Worm (Caenorhabditis elegans) whole organism, L2 larva: ENCODE data around the gene let-765.

Experiments used
- C34F6.9 ChIP-seq: fragments of 150-350 bp; optimal IDR thresholded peaks from 2 replicates; lab custom pipeline; 2014; ENCODE audit warnings: missing biosample characterization, missing genetic modification characterization
- F13H6.1 ChIP-seq: sonication (generic microtip); optimal IDR thresholded peaks from 2 replicates; lab custom pipeline; 2016; ENCODE audit warnings: missing genetic modification characterization, missing compliant biosample characterization
- R02D3.7 ChIP-seq: fragments of 150-350 bp; optimal IDR thresholded peaks from 2 replicates; lab custom pipeline; 2014; ENCODE audit warnings: missing biosample characterization, missing genetic modification characterization
- Y55F3AM.14 ChIP-seq: fragments of 200-800 bp; sonication (Bioruptor generic); optimal IDR thresholded peaks from 2 replicates; lab custom pipeline; 2018; ENCODE audit warnings: mild to moderate bottlenecking, missing genetic modification characterization, missing compliant biosample characterization
- ZK546.5 ChIP-seq: sonication (generic microtip); optimal IDR thresholded peaks from 2 replicates; lab custom pipeline; 2017; ENCODE audit warnings: missing biosample characterization, missing genetic modification characterization
- alr-1 ChIP-seq: fragments of 150-350 bp; optimal IDR thresholded peaks from 2 replicates; lab custom pipeline; 2014; ENCODE audit warnings: missing biosample characterization, missing genetic modification characterization
- aly-2 ChIP-seq: fragments of 150-350 bp; optimal IDR thresholded peaks from 2 replicates; lab custom pipeline; 2014; ENCODE audit warnings: missing biosample characterization, missing genetic modification characterization
- ama-1 ChIP-seq: fragments of 150-350 bp; optimal IDR thresholded peaks from 2 replicates; lab custom pipeline; 2018; ENCODE audit warnings: inconsistent platforms
- blmp-1 ChIP-seq: sonication (generic microtip); optimal IDR thresholded peaks from 2 replicates; lab custom pipeline; 2017; ENCODE audit warnings: missing genetic modification characterization, mild to moderate bottlenecking, missing compliant biosample characterization, antibody characterized with exemption, moderate library complexity; ENCODE audit not compliant: insufficient read depth
- ceh-16 ChIP-seq: fragments of 150-350 bp; optimal IDR thresholded peaks from 2 replicates; lab custom pipeline; 2014; ENCODE audit warnings: missing biosample characterization, missing genetic modification characterization
- ceh-82 ChIP-seq: fragments of 150-350 bp; optimal IDR thresholded peaks from 2 replicates; lab custom pipeline; 2014; ENCODE audit warnings: missing biosample characterization, missing genetic modification characterization
- crh-2 ChIP-seq: sonication (generic microtip); optimal IDR thresholded peaks from 2 replicates; lab custom pipeline; 2017; ENCODE audit warnings: missing biosample characterization, missing genetic modification characterization
- dmd-4 ChIP-seq: sonication (generic microtip); optimal IDR thresholded peaks from 2 replicates; lab custom pipeline; 2017; ENCODE audit warnings: missing biosample characterization, missing genetic modification characterization
- egl-27 ChIP-seq: sonication (generic microtip); optimal IDR thresholded peaks from 3 replicates; lab custom pipeline; 2017; ENCODE audit warnings: missing biosample characterization, missing genetic modification reagents, missing genetic modification characterization
- elt-1 ChIP-seq: fragments of 150-350 bp; optimal IDR thresholded peaks from 2 replicates; lab custom pipeline; 2014; ENCODE audit warnings: missing biosample characterization, missing genetic modification characterization
- elt-3 ChIP-seq: sonication (generic microtip); optimal IDR thresholded peaks from 2 replicates; lab custom pipeline; 2017; ENCODE audit warnings: missing biosample characterization, missing genetic modification characterization
- fos-1 ChIP-seq: fragments of 150-350 bp; optimal IDR thresholded peaks from 2 replicates; lab custom pipeline; 2014; ENCODE audit warnings: missing biosample characterization, missing genetic modification characterization
- gmeb-1 ChIP-seq: fragments of 150-350 bp; optimal IDR thresholded peaks from 2 replicates; lab custom pipeline; 2014; ENCODE audit warnings: missing biosample characterization, missing genetic modification characterization
- lin-11 ChIP-seq: fragments of 150-350 bp; sonication (generic microtip); optimal IDR thresholded peaks from 2 replicates; lab custom pipeline; 2014; ENCODE audit warnings: missing biosample characterization, missing genetic modification characterization, inconsistent platforms, mixed read lengths
- lin-13 ChIP-seq: fragments of 150-350 bp; optimal IDR thresholded peaks from 2 replicates; lab custom pipeline; 2014; ENCODE audit warnings: missing biosample characterization, missing genetic modification reagents, missing genetic modification characterization
- lin-39 ChIP-seq: fragments of 150-350 bp; optimal IDR thresholded peaks from 2 replicates; lab custom pipeline; 2014; ENCODE audit warnings: missing biosample characterization, missing genetic modification reagents, missing genetic modification characterization
- lsy-2 ChIP-seq, 2 experiments: fragments of 150-350 bp in 1 of 2; sonication (generic microtip) in 1 of 2; optimal IDR thresholded peaks; 2 replicates each; lab custom pipeline; 2014 to 2017; ENCODE audit warnings: missing biosample characterization in 2 of 2, missing genetic modification characterization in 2 of 2
- mab-5 ChIP-seq: fragments of 150-350 bp; optimal IDR thresholded peaks from 2 replicates; lab custom pipeline; 2014; ENCODE audit warnings: missing biosample characterization, missing genetic modification characterization
- mbf-1 ChIP-seq: sonication (generic microtip); optimal IDR thresholded peaks from 2 replicates; lab custom pipeline; 2017; ENCODE audit warnings: missing biosample characterization, missing genetic modification characterization
- mdl-1 ChIP-seq, 2 experiments: fragments of 150-350 bp in 1 of 2; sonication (generic microtip) in 1 of 2; optimal IDR thresholded peaks; 2 replicates each; lab custom pipeline; 2017; ENCODE audit warnings: missing biosample characterization in 2 of 2, missing genetic modification characterization in 2 of 2
- nhr-10 ChIP-seq: sonication (generic microtip); optimal IDR thresholded peaks from 2 replicates; lab custom pipeline; 2017; ENCODE audit warnings: missing biosample characterization, missing genetic modification characterization
- nhr-11 ChIP-seq: fragments of 150-350 bp; optimal IDR thresholded peaks from 2 replicates; lab custom pipeline; 2014; ENCODE audit warnings: missing biosample characterization, missing genetic modification characterization
- nhr-12 ChIP-seq: fragments of 150-350 bp; optimal IDR thresholded peaks from 2 replicates; lab custom pipeline; 2014; ENCODE audit warnings: missing biosample characterization, missing genetic modification characterization
- nhr-129 ChIP-seq: fragments of 150-350 bp; optimal IDR thresholded peaks from 2 replicates; lab custom pipeline; 2014; ENCODE audit warnings: missing biosample characterization, missing genetic modification characterization
- nhr-21 ChIP-seq: fragments of 150-350 bp; optimal IDR thresholded peaks from 2 replicates; lab custom pipeline; 2014; ENCODE audit warnings: missing biosample characterization, missing genetic modification characterization
- nhr-237 ChIP-seq: fragments of 150-350 bp; optimal IDR thresholded peaks from 2 replicates; lab custom pipeline; 2014; ENCODE audit warnings: missing biosample characterization, missing genetic modification characterization
- nhr-25 ChIP-seq: fragments of 150-350 bp; sonication (generic microtip); optimal IDR thresholded peaks from 3 replicates; lab custom pipeline; 2014; ENCODE audit warnings: missing biosample characterization, missing genetic modification characterization
- nhr-6 ChIP-seq: fragments of 150-350 bp; optimal IDR thresholded peaks from 2 replicates; lab custom pipeline; 2014; ENCODE audit warnings: missing biosample characterization, missing genetic modification characterization
- nhr-77 ChIP-seq: fragments of 150-350 bp; optimal IDR thresholded peaks from 2 replicates; lab custom pipeline; 2014; ENCODE audit warnings: missing biosample characterization, missing genetic modification characterization
- sem-4 ChIP-seq: fragments of 150-350 bp; optimal IDR thresholded peaks from 2 replicates; lab custom pipeline; 2014; ENCODE audit warnings: missing biosample characterization, missing genetic modification reagents, missing genetic modification characterization
- skn-1 ChIP-seq: sonication (generic microtip); optimal IDR thresholded peaks from 2 replicates; lab custom pipeline; 2017; ENCODE audit warnings: missing biosample characterization, missing genetic modification characterization
- sma-3 ChIP-seq: sonication (generic microtip); optimal IDR thresholded peaks from 2 replicates; lab custom pipeline; 2016; ENCODE audit warnings: missing genetic modification reagents, missing genetic modification characterization, missing compliant biosample characterization
- sma-9 ChIP-seq, 2 experiments: fragments of 150-350 bp in 1 of 2; sonication (generic microtip) in 1 of 2; optimal IDR thresholded peaks; 2 replicates each; lab custom pipeline; 2014 to 2016; ENCODE audit warnings: missing genetic modification characterization in 2 of 2, mild to moderate bottlenecking in 1 of 2, missing biosample characterization in 1 of 2, missing compliant biosample characterization in 1 of 2, missing genetic modification reagents in 1 of 2, moderate library complexity in 1 of 2
- snpc-4 ChIP-seq: fragments of 150-350 bp; optimal IDR thresholded peaks from 2 replicates; lab custom pipeline; 2014; ENCODE audit warnings: missing biosample characterization, missing genetic modification characterization
- unc-55 ChIP-seq: fragments of 150-350 bp; sonication (generic microtip); optimal IDR thresholded peaks from 3 replicates; lab custom pipeline; 2014; ENCODE audit warnings: missing biosample characterization, missing genetic modification reagents, missing genetic modification characterization
- unc-62 ChIP-seq: fragments of 150-350 bp; optimal IDR thresholded peaks from 2 replicates; lab custom pipeline; 2014; ENCODE audit warnings: missing biosample characterization, missing genetic modification reagents, missing genetic modification characterization
- ztf-1 ChIP-seq: fragments of 200-800 bp; sonication (Bioruptor generic); conservative IDR thresholded peaks from 2 replicates; pipeline ENCODE4 v1.3.6; 2022; ENCODE audit warnings: missing genetic modification characterization, missing compliant biosample characterization
- ztf-4 ChIP-seq: fragments of 150-350 bp; optimal IDR thresholded peaks from 2 replicates; lab custom pipeline; 2014; ENCODE audit warnings: missing biosample characterization, missing genetic modification characterization

let-765 gene

ce11 chrIII:6625317-6625716, 24.3 kb upstream of the let-765 start:
- no peak for TF ChIP-seq ZK546.5 (tag; lab: Kevin White, UChicago)
- no peak for TF ChIP-seq sem-4 (tag; lab: Kevin White, UChicago)
- TF ChIP-seq lin-11 (tag; lab: Kevin White, UChicago), result peak; percentile 27
- TF ChIP-seq lsy-2 (tag; optimal IDR thresholded peaks at IDR 0.05; lab: Kevin White, UChicago), result peak in 1 of 2 experiments; percentile 78
- TF ChIP-seq mab-5 (tag; lab: Kevin White, UChicago), result no peak
- peak; percentile 9 for TF ChIP-seq sma-9 (GFP tag; optimal IDR thresholded peaks at IDR 0.05; lab: Kevin White, UChicago)
- TF ChIP-seq sma-9 (tag; optimal IDR thresholded peaks at IDR 0.05; lab: Kevin White, UChicago), result no peak
- TF ChIP-seq nhr-6, result no peak
- TF ChIP-seq unc-55 (GFP tag; lab: Kevin White, UChicago), result peak; percentile 75
- peak; percentile 10 for TF ChIP-seq nhr-25 (tag; lab: Kevin White, UChicago)
- peak; percentile 13 for TF ChIP-seq fos-1 (tag; lab: Kevin White, UChicago)
- TF ChIP-seq sma-3, result peak; percentile 5
- peak; percentile 68 for TF ChIP-seq C34F6.9 (tag; lab: Kevin White, UChicago)
- TF ChIP-seq blmp-1 (tag; lab: Kevin White, UChicago), result no peak
- no peak for TF ChIP-seq ceh-16 (tag; lab: Kevin White, UChicago)
- TF ChIP-seq alr-1 (tag; lab: Kevin White, UChicago), result no peak
- TF ChIP-seq snpc-4 (tag; lab: Kevin White, UChicago), result no peak
- no peak for TF ChIP-seq skn-1 (tag; lab: Kevin White, UChicago)
- no peak for TF ChIP-seq Y55F3AM.14 (GFP tag; lab: Kevin White, UChicago)
- peak; percentile 6 for TF ChIP-seq lin-13
- TF ChIP-seq crh-2 (tag; lab: Kevin White, UChicago), result peak; percentile 99

ce11 chrIII:6624872-6625271, 23.9 kb upstream of the let-765 start, which contains the start of gene copd-1:
Gene copd-1 (minus strand): TSS chrIII:6624972.
- no peak for TF ChIP-seq nhr-25 (tag; lab: Kevin White, UChicago)
- no peak for TF ChIP-seq ceh-16 (tag; lab: Kevin White, UChicago)
- no peak for TF ChIP-seq C34F6.9 (tag; lab: Kevin White, UChicago)
- TF ChIP-seq ceh-82 (tag; lab: Kevin White, UChicago), result no peak
- no peak for TF ChIP-seq ztf-1 (GFP tag; lab: Robert Waterston, UW)
- no peak for TF ChIP-seq sma-9 (GFP tag; optimal IDR thresholded peaks at IDR 0.05; lab: Kevin White, UChicago)
- no peak for TF ChIP-seq sma-9 (tag; optimal IDR thresholded peaks at IDR 0.05; lab: Kevin White, UChicago)
- no peak for TF ChIP-seq nhr-11 (tag; lab: Kevin White, UChicago)
- TF ChIP-seq F13H6.1 (tag; lab: Kevin White, UChicago), result no peak
- no peak for TF ChIP-seq mbf-1 (tag; lab: Kevin White, UChicago)
- no peak for TF ChIP-seq gmeb-1 (tag; lab: Kevin White, UChicago)
- no peak for TF ChIP-seq lin-39
- TF ChIP-seq lsy-2 (tag; optimal IDR thresholded peaks at IDR 0.05; lab: Kevin White, UChicago), result no peak
- TF ChIP-seq mdl-1 (tag; optimal IDR thresholded peaks at IDR 0.05; lab: Kevin White, UChicago), result no peak

- TF ChIP-seq ama-1 (lab: Kevin White, UChicago) (no peak), dmd-4 (tag; lab: Kevin White, UChicago) (no peak), skn-1 (tag; lab: Kevin White, UChicago) (no peak), elt-1 (tag; lab: Kevin White, UChicago) (no peak), mab-5 (tag; lab: Kevin White, UChicago) (no peak), lsy-2 (tag; optimal IDR thresholded peaks at IDR 0.05; lab: Kevin White, UChicago) (no peak), elt-3 (tag; lab: Kevin White, UChicago) (no peak), alr-1 (tag; lab: Kevin White, UChicago) (no peak), egl-27 (tag; lab: Kevin White, UChicago) (no peak), nhr-21 (no peak), mbf-1 (tag; lab: Kevin White, UChicago) (no peak)
Measured at ce11 chrIII:6619952-6620351, 19.0 kb upstream of the let-765 start, which contains the start of gene C13B9.2. Gene C13B9.2 (plus strand): TSS chrIII:6620252.

ce11 chrIII:6615064-6615463, 14.1 kb upstream of the let-765 start, which contains the start of gene cmtr-2:
Gene cmtr-2 (plus strand): TSS chrIII:6615414.
- TF ChIP-seq ZK546.5 (tag; lab: Kevin White, UChicago) (no peak), nhr-77 (tag; lab: Kevin White, UChicago) (no peak), nhr-237 (no peak), nhr-129 (peak; percentile 26), nhr-11 (tag; lab: Kevin White, UChicago) (no peak), crh-2 (tag; lab: Kevin White, UChicago) (peak; percentile 51), elt-1 (tag; lab: Kevin White, UChicago) (no peak), sma-3 (no peak), blmp-1 (tag; lab: Kevin White, UChicago) (no peak), ztf-4 (tag; lab: Kevin White, UChicago) (no peak), dmd-4 (tag; lab: Kevin White, UChicago) (no peak), lin-11 (tag; lab: Kevin White, UChicago) (no peak), mdl-1 (tag; optimal IDR thresholded peaks at IDR 0.05; lab: Kevin White, UChicago) (no peak), ceh-16 (tag; lab: Kevin White, UChicago) (no peak), R02D3.7 (tag; lab: Kevin White, UChicago) (no peak), Y55F3AM.14 (GFP tag; lab: Kevin White, UChicago) (no peak), aly-2 (no peak), C34F6.9 (tag; lab: Kevin White, UChicago) (peak; percentile 68), mab-5 (tag; lab: Kevin White, UChicago) (peak; percentile 13), gmeb-1 (tag; lab: Kevin White, UChicago) (peak; percentile 96), unc-62 (GFP tag; lab: Kevin White, UChicago) (no peak), nhr-10 (tag; lab: Kevin White, UChicago) (no peak), elt-3 (tag; lab: Kevin White, UChicago) (no peak), sem-4 (tag; lab: Kevin White, UChicago) (no peak), nhr-12 (tag; lab: Kevin White, UChicago) (no peak), snpc-4 (tag; lab: Kevin White, UChicago) (no peak), unc-55 (GFP tag; lab: Kevin White, UChicago) (peak; percentile 81), ceh-82 (tag; lab: Kevin White, UChicago) (no peak)
